Fruit fly (Drosophila melanogaster): Measurements from ENCODE around the gene Usp16-45.

Gene Usp16-45

DNA sequence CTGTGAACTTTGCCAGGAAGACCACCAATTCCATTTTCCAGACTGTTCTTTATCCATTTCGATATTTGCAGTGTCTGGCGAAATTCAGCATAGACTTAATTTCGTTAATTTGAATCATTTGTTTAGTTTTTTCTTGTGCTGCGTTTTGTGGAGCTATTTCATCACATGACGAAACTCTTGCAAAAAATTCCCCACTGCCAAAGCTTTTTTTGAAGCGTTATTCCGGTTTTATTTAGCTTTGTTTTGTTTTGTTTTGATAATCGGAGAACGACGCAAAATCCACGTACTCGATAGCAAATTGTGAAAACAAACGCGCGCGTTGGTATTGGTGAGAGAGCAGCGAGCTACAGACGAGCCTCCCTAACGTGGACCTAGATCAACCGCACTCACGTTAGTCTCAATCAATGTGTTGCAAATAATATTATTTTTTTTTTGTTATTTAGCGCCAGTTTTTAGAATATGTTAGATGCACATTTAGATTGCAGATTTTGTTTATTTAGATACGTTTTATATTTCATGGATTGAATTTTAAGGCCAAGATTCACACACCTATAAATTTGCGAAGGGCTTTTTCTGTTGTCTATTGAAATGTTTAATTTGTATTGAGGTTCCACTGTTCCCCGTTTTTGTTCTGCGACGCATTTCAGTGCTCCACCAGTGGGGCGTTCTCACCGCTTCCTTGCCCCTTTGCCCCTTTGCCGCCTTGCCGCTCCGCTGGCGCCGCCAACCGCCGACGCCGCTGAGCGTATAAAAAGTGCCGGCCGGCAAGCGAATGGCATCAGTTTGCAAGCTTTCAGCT lies 8.6 kb downstream of the Usp16-45 start:
- peak; percentile 90 for TF ChIP-seq CG17801 (GFP tag; optimal IDR thresholded peaks at IDR 0.05; ENCODE audit: partially characterized antibody)

DNA sequence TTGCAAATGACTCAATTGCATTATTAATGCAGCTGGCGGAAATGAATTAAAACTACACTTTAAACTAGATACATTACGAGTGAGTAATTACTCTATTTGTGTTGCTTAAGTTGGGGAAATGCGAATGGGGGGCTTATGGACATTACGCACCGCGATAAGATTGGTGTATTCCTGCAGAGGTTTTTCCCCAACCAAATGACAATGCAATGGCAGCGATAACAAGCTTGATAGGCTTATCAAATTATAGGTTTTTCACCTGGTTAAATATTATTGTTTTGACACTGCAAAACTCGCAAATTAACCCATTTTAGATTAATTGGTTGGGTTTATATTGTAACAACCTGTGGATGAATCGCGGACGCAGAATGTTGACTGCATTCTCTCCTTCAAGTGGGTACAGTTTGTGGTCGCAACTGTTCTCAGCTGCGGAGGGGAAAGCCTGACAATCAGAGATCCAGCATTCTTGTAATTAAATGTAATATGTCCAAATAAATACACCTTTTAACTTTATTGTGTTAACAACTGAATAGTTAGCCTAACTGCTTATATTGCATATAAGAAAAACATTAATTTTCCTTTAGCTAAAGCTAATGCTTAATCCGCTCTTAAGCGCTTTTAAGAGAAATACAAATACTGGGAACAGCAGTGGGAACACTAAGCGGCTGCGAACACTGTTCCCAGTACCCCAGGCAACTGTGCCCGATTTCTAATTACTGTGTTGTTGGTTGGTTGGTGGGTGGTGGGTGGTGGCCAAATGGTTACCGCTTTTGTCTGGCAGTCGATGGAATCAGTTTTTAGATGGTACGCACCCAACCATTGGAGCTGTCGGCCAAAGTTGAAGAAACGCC lies 11.5 kb downstream of the Usp16-45 start:
- TF ChIP-seq CG17801 (GFP tag; optimal IDR thresholded peaks at IDR 0.05; ENCODE audit: partially characterized antibody) = no peak

DNA sequence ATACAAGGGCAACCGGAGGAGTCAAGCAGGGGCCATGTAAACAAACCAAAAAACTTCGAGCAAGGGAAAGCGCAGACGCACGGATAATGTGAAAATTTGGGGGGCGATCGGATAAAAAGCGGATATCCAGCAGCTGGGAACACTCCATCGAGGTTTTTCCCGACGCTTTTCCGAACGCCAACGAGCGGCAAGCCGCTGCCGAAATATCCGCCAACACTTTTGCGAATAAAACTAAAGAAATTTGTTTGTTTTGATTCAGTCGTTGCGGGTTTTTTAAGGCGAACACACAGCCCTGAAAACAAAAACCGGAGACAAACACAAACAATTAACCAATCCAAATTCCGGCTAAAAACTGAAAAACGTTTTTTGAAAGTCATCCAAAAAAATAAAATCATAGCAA lies 25.1 kb downstream of the Usp16-45 start, which contains the start of gene SPR:
Gene SPR, plus strand, starts transcription at position 253 of the 400 bp plus-strand sequence.
- TF ChIP-seq CG17801 (GFP tag; optimal IDR thresholded peaks at IDR 0.05; ENCODE audit: partially characterized antibody) = no peak

All from ovary, adult (tissue).